Worm (Caenorhabditis elegans): ENCODE data around the gene lec-2.
"Not testable (repeated sequence)": the region's sequence is repeated elsewhere in the genome, so short reads cannot be mapped to it uniquely, and the experiment has no call there.

lec-2 gene

ce11 chrII:10008552-10008951 is 7.4 kb downstream of the lec-2 start:
- TF ChIP-seq nhr-21 (tag; optimal IDR thresholded peaks at IDR 0.05) (no peak), mab-5 (tag; optimal IDR thresholded peaks at IDR 0.05) (no peak), unc-62 (GFP tag; optimal IDR thresholded peaks at IDR 0.05) (no peak), nhr-237 (tag; optimal IDR thresholded peaks at IDR 0.05) (no peak), dmd-4 (tag; optimal IDR thresholded peaks at IDR 0.05) (no peak), skn-1 (tag; optimal IDR thresholded peaks at IDR 0.05) (no peak), zag-1 (tag; optimal IDR thresholded peaks at IDR 0.05) (no peak), sma-9 (GFP tag; optimal IDR thresholded peaks at IDR 0.05) (no peak), sma-9 (tag; optimal IDR thresholded peaks at IDR 0.05) (no peak), lsy-2 (tag; optimal IDR thresholded peaks at IDR 0.05) (no peak), peb-1 (tag; optimal IDR thresholded peaks at IDR 0.05) (no peak), gmeb-1 (tag; optimal IDR thresholded peaks at IDR 0.05) (no peak), nhr-11 (tag; optimal IDR thresholded peaks at IDR 0.05) (no peak), sem-4 (tag; optimal IDR thresholded peaks at IDR 0.05) (no peak)

- TF ChIP-seq lin-13 (GFP tag; optimal IDR thresholded peaks at IDR 0.05) (no peak), crh-2 (tag; optimal IDR thresholded peaks at IDR 0.05) (no peak), lin-39 (tag; optimal IDR thresholded peaks at IDR 0.05) (no peak), ztf-4 (tag; optimal IDR thresholded peaks at IDR 0.05) (no peak), nhr-10 (tag; optimal IDR thresholded peaks at IDR 0.05) (no peak), zag-1 (tag; optimal IDR thresholded peaks at IDR 0.05) (no peak)
These were observed 8.1 kb downstream of the lec-2 start, which contains the start of gene ZK892.5 for ce11 chrII:10007917-10008316. TSS of gene ZK892.5 (plus strand) at chrII:10008217.

- TF ChIP-seq ceh-16, lin-11, elt-3 (tag; optimal IDR thresholded peaks at IDR 0.05): not testable (repeated sequence)
These were observed 9.7 kb downstream of the lec-2 start, which contains the start of gene ZK892.4 for ce11 chrII:10006266-10006665. TSS of gene ZK892.4 (plus strand) at chrII:10006566.

ce11 chrII:10001546-10001945 is 14.4 kb downstream of the lec-2 start, which contains the start of gene ZK892.3:
TSS of gene ZK892.3 (plus strand) at chrII:10001846.
- TF ChIP-seq zag-1 (tag; optimal IDR thresholded peaks at IDR 0.05) (no peak), lin-11 (tag; optimal IDR thresholded peaks at IDR 0.05) (no peak), ztf-4 (tag; optimal IDR thresholded peaks at IDR 0.05) (no peak), nhr-129 (tag; optimal IDR thresholded peaks at IDR 0.05) (no peak), ceh-16 (tag; optimal IDR thresholded peaks at IDR 0.05) (no peak), ztf-1 (GFP tag; conservative IDR thresholded peaks at IDR 0.05) (no peak), elt-3 (tag; optimal IDR thresholded peaks at IDR 0.05) (no peak), C34F6.9 (tag; optimal IDR thresholded peaks at IDR 0.05) (no peak), nhr-21 (tag; optimal IDR thresholded peaks at IDR 0.05) (no peak), unc-55 (GFP tag; optimal IDR thresholded peaks at IDR 0.05) (no peak)

ce11 chrII:10001065-10001464 is 14.9 kb downstream of the lec-2 start, which contains the start of gene nlt-1:
TSS of gene nlt-1 (minus strand) at chrII:10001142.
- TF ChIP-seq egl-27 (tag; optimal IDR thresholded peaks at IDR 0.05) (peak; percentile 5), C34F6.9 (tag; optimal IDR thresholded peaks at IDR 0.05) (no peak), sma-9 (GFP tag; optimal IDR thresholded peaks at IDR 0.05) (peak; percentile 40), sma-9 (tag; optimal IDR thresholded peaks at IDR 0.05) (no peak), nhr-10 (tag; optimal IDR thresholded peaks at IDR 0.05) (no peak), mab-5 (tag; optimal IDR thresholded peaks at IDR 0.05) (no peak), fos-1 (tag; optimal IDR thresholded peaks at IDR 0.05) (peak; percentile 88), aly-2 (tag; optimal IDR thresholded peaks at IDR 0.05) (no peak), ztf-11 (tag; optimal IDR thresholded peaks at IDR 0.05) (no peak), nhr-23 (tag; optimal IDR thresholded peaks at IDR 0.05) (no peak), lin-13 (GFP tag; optimal IDR thresholded peaks at IDR 0.05) (no peak), nhr-237 (tag; optimal IDR thresholded peaks at IDR 0.05) (no peak), sma-3 (GFP tag; optimal IDR thresholded peaks at IDR 0.05) (no peak), gmeb-1 (tag; optimal IDR thresholded peaks at IDR 0.05) (peak; percentile 60), peb-1 (tag; optimal IDR thresholded peaks at IDR 0.05) (no peak), dmd-4 (tag; optimal IDR thresholded peaks at IDR 0.05) (no peak), crh-2 (tag; optimal IDR thresholded peaks at IDR 0.05) (peak; percentile 46), F13H6.1 (tag; optimal IDR thresholded peaks at IDR 0.05) (peak; percentile 58), alr-1 (tag; optimal IDR thresholded peaks at IDR 0.05) (no peak), ceh-16 (tag; optimal IDR thresholded peaks at IDR 0.05) (no peak), mbf-1 (tag; optimal IDR thresholded peaks at IDR 0.05) (no peak), nhr-77 (tag; optimal IDR thresholded peaks at IDR 0.05) (no peak)

Data from whole organism, L2 larva.